Fruit fly (Drosophila melanogaster) whole organism: ENCODE results near the gene per.

ENCODE experiments used
- Dll ChIP-seq: fragments of >200 bp; optimal IDR thresholded peaks from 2 replicates; lab custom pipeline; 2017
- pan ChIP-seq: fragments of >200 bp; optimal IDR thresholded peaks from 2 replicates; lab custom pipeline; 2017
- psq ChIP-seq: fragments of >200 bp; optimal IDR thresholded peaks from 2 replicates; lab custom pipeline; 2017
- usp ChIP-seq: fragments of >200 bp; optimal IDR thresholded peaks from 2 replicates; lab custom pipeline; 2017; ENCODE audit warnings: missing biosample characterization, missing genetic modification characterization, mixed read lengths

- no peak for TF ChIP-seq pan (lab: Kevin White, UChicago)
- no peak for TF ChIP-seq psq
- TF ChIP-seq Dll, result no peak
- no peak for TF ChIP-seq usp (GFP tag; lab: Kevin White, UChicago)
These were observed 22.9 kb downstream of the per start, which contains the start of gene CG2681 for dm6 chrX:2708156-2708734.
